Fruit fly (Drosophila melanogaster): ENCODE data around the gene CG31820.

DNA sequence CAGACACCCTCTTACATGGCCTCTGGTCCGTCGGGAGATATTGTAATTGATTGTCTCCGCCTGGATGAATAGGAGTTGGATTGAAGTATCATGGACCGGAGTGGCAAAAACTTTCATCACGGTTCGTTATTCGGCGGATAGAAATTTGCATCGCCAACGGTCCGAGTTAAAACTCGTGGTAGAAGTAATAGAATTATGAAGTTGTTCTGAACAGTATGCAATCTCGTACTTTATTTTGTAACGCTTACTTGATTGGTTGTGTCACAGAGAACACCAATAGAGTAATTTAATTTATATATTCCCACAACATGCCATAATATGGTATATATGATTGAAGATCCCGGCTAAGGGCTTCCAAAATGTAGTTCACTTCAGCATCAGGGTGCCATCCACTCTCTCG lies 2.1 kb downstream of the CG31820 start, which contains the start of the genes CG13245 and CG43816:
- TF ChIP-seq psq (optimal IDR thresholded peaks at IDR 0.05) (no peak), Myc (optimal IDR thresholded peaks at IDR 0.05) (no peak), insv (optimal IDR thresholded peaks at IDR 0.05) (no peak)

Measured in Kc167 (cell line).